Worm (Caenorhabditis elegans): Measurements from ENCODE around the gene sand-1.
A peak's percentile ranks its signal among the peaks of the same experiment; 100 is the strongest.

Gene sand-1

ce11 chrIV:5385020-5385419 lies 18.4 kb downstream of the sand-1 start, which contains the start of gene F41H10.12:
Gene F41H10.12 (plus strand): TSS chrIV:5385320.
- no peak for TF ChIP-seq tbx-2 (tag; optimal IDR thresholded peaks at IDR 0.05)
- no peak for TF ChIP-seq unc-42 (tag; optimal IDR thresholded peaks at IDR 0.05)
- no peak for TF ChIP-seq elt-2 (tag; optimal IDR thresholded peaks at IDR 0.05)
- TF ChIP-seq ceh-9 (tag; optimal IDR thresholded peaks at IDR 0.05): no peak
- no peak for TF ChIP-seq odd-2 (tag; optimal IDR thresholded peaks at IDR 0.05)
- no peak for TF ChIP-seq elt-4 (tag; optimal IDR thresholded peaks at IDR 0.05)
- no peak for TF ChIP-seq lin-11 (tag; optimal IDR thresholded peaks at IDR 0.05)
- TF ChIP-seq fkh-6 (tag; optimal IDR thresholded peaks at IDR 0.05): no peak
- TF ChIP-seq nhr-11 (tag; optimal IDR thresholded peaks at IDR 0.05): no peak
- no peak for TF ChIP-seq ceh-6 (GFP tag; optimal IDR thresholded peaks at IDR 0.05)
- TF ChIP-seq ahr-1 (tag; optimal IDR thresholded peaks at IDR 0.05): no peak

ce11 chrIV:5388477-5389065 lies 21.9 kb downstream of the sand-1 start, which contains the start of gene elo-6:
Gene elo-6 (minus strand): TSS chrIV:5388559.
- TF ChIP-seq dve-1 (tag; optimal IDR thresholded peaks at IDR 0.05): no peak
- TF ChIP-seq pax-1 (tag; optimal IDR thresholded peaks at IDR 0.05): peak; percentile 7

- TF ChIP-seq unc-86 (tag; optimal IDR thresholded peaks at IDR 0.05) (no peak), hlh-30 (tag; optimal IDR thresholded peaks at IDR 0.05; ENCODE audit: insufficient read depth) (no peak), mec-3 (tag; optimal IDR thresholded peaks at IDR 0.05; ENCODE audit: borderline replicate concordance) (no peak), pha-2 (tag; optimal IDR thresholded peaks at IDR 0.05) (no peak), ama-1 (optimal IDR thresholded peaks at IDR 0.05) (no peak)
Measured at ce11 chrIV:5389951-5390350, 23.3 kb downstream of the sand-1 start.

- TF ChIP-seq T23F11.4 (GFP tag; optimal IDR thresholded peaks at IDR 0.05) (no peak), ceh-22 (tag; optimal IDR thresholded peaks at IDR 0.05) (no peak), zip-5 (tag; optimal IDR thresholded peaks at IDR 0.05) (no peak), fkh-10 (GFP tag; optimal IDR thresholded peaks at IDR 0.05) (no peak), C08G9.2 (tag; optimal IDR thresholded peaks at IDR 0.05) (no peak), lin-11 (tag; optimal IDR thresholded peaks at IDR 0.05) (no peak), hlh-30 (tag; optimal IDR thresholded peaks at IDR 0.05; ENCODE audit: insufficient read depth) (no peak), pax-1 (tag; optimal IDR thresholded peaks at IDR 0.05) (no peak), nfya-1 (tag; optimal IDR thresholded peaks at IDR 0.05) (no peak)
Measured at ce11 chrIV:5391507-5392057, 24.9 kb downstream of the sand-1 start, which contains the start of the genes htp-1 and ZK616.5. Gene htp-1 (minus strand): TSS chrIV:5391557. Gene ZK616.5 (plus strand): TSS chrIV:5391929.

DNA sequence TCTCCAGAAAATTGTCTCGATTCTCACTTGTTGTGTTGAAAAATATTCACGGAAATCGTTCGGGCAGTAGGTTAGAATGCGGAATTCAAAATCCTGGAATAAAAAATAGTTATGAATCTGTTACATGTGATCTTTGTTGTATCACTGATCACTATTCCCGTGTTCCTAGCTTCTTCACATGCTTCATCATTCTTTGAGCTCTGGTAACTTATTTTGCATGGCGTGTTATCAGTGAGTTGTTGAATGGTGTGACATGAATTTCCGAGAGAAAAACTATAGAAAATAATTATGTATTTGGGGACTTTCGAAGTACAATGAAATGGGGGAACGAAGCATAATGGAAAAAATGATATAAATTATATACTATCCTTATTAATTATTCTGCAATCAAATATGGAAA lies 26.9 kb downstream of the sand-1 start:
- TF ChIP-seq pax-1 (tag; optimal IDR thresholded peaks at IDR 0.05): no peak
- TF ChIP-seq C38D4.7 (GFP tag; optimal IDR thresholded peaks at IDR 0.05): no peak
- no peak for TF ChIP-seq ztf-16 (tag; optimal IDR thresholded peaks at IDR 0.05)
- no peak for TF ChIP-seq ceh-19 (GFP tag; optimal IDR thresholded peaks at IDR 0.05)
- no peak for TF ChIP-seq tbx-7 (tag; optimal IDR thresholded peaks at IDR 0.05)
- no peak for TF ChIP-seq ceh-22 (tag; optimal IDR thresholded peaks at IDR 0.05)
- TF ChIP-seq ceh-18 (tag; optimal IDR thresholded peaks at IDR 0.05): no peak
- no peak for TF ChIP-seq lim-6 (tag; optimal IDR thresholded peaks at IDR 0.05)
- TF ChIP-seq ttx-3 (tag; optimal IDR thresholded peaks at IDR 0.05): no peak

- TF ChIP-seq ceh-30 (tag; optimal IDR thresholded peaks at IDR 0.05): peak; percentile 22
- TF ChIP-seq ceh-18 (tag; optimal IDR thresholded peaks at IDR 0.05): peak; percentile 19
- no peak for TF ChIP-seq che-1 (tag; optimal IDR thresholded peaks at IDR 0.05)
- peak; percentile 30 for TF ChIP-seq ceh-31 (tag; optimal IDR thresholded peaks at IDR 0.05)
- TF ChIP-seq ceh-19 (GFP tag; optimal IDR thresholded peaks at IDR 0.05): no peak
- peak; percentile 35 for TF ChIP-seq nfya-1 (tag; optimal IDR thresholded peaks at IDR 0.05)
- TF ChIP-seq rnt-1 (tag; optimal IDR thresholded peaks at IDR 0.05): no peak
- no peak for TF ChIP-seq ceh-45 (GFP tag; IDR thresholded peaks at IDR 0.05)
- peak; percentile 41 for TF ChIP-seq K09A11.1 (tag; optimal IDR thresholded peaks at IDR 0.05; ENCODE audit: insufficient read depth)
- no peak for TF ChIP-seq nhr-232 (tag; optimal IDR thresholded peaks at IDR 0.05)
- peak; percentile 19 for TF ChIP-seq ceh-14 (tag; optimal IDR thresholded peaks at IDR 0.05)
- TF ChIP-seq ceh-6 (GFP tag; optimal IDR thresholded peaks at IDR 0.05): no peak
- TF ChIP-seq C08G9.2 (tag; optimal IDR thresholded peaks at IDR 0.05): no peak
- TF ChIP-seq ceh-2 (tag; optimal IDR thresholded peaks at IDR 0.05): no peak
- peak; percentile 91 for TF ChIP-seq ceh-48 (tag; optimal IDR thresholded peaks at IDR 0.05)
- TF ChIP-seq ref-2 (tag; optimal IDR thresholded peaks at IDR 0.05): no peak
- no peak for TF ChIP-seq ets-4 (tag; optimal IDR thresholded peaks at IDR 0.05)
- peak; percentile 46 for TF ChIP-seq unc-42 (tag; optimal IDR thresholded peaks at IDR 0.05)
Measured at ce11 chrIV:5394687-5395086, 28.0 kb downstream of the sand-1 start, which contains the start of the genes perm-3 and swsn-6. Gene perm-3 (minus strand): TSS chrIV:5394804. Gene swsn-6 (plus strand): TSS chrIV:5395033.

Measured in whole organism, late embryonic.